Worm (Caenorhabditis elegans) whole organism, early embryonic: Measurements from ENCODE around the gene mtp-18.

ENCODE experiments used
- B0310.2 ChIP-seq: sonication (generic microtip); optimal IDR thresholded peaks from 2 replicates; lab custom pipeline; 2016; ENCODE audit warnings: mild to moderate bottlenecking, missing genetic modification characterization, missing compliant biosample characterization
- F13C5.2 ChIP-seq: sonication (generic microtip); optimal IDR thresholded peaks from 2 replicates; lab custom pipeline; 2017; ENCODE audit warnings: mild to moderate bottlenecking, missing genetic modification characterization, inconsistent platforms, missing compliant biosample characterization
- aly-1 ChIP-seq: sonication (generic microtip); optimal IDR thresholded peaks from 2 replicates; lab custom pipeline; 2016; ENCODE audit warnings: missing genetic modification characterization, missing compliant biosample characterization
- ama-1 ChIP-seq: fragments of 150-350 bp; optimal IDR thresholded peaks from 2 replicates; lab custom pipeline; 2014
- ceh-13 ChIP-seq: fragments of 200-800 bp; sonication (Bioruptor generic); optimal IDR thresholded peaks from 2 replicates; lab custom pipeline; 2018; ENCODE audit warnings: mild to moderate bottlenecking, missing genetic modification characterization, missing compliant biosample characterization
- ceh-36 ChIP-seq: sonication (generic microtip); optimal IDR thresholded peaks from 2 replicates; lab custom pipeline; 2016; ENCODE audit warnings: missing genetic modification characterization, inconsistent platforms, missing compliant biosample characterization
- ets-7 ChIP-seq: sonication (generic microtip); optimal IDR thresholded peaks from 2 replicates; lab custom pipeline; 2016; ENCODE audit warnings: missing genotype, missing genetic modification characterization, missing compliant biosample characterization
- hmbx-1 ChIP-seq: sonication (generic microtip); optimal IDR thresholded peaks from 2 replicates; lab custom pipeline; 2016; ENCODE audit warnings: mild to moderate bottlenecking, missing genetic modification characterization, missing compliant biosample characterization
- hnd-1 ChIP-seq: sonication (generic microtip); optimal IDR thresholded peaks from 2 replicates; lab custom pipeline; 2016; ENCODE audit warnings: missing genetic modification characterization, missing compliant biosample characterization
- tbx-37 ChIP-seq: fragments of 200-800 bp; sonication (Bioruptor generic); conservative IDR thresholded peaks from 2 replicates; pipeline ENCODE4 v1.3.6; 2022; ENCODE audit warnings: missing genetic modification reagents, missing genetic modification characterization, missing compliant biosample characterization

DNA sequence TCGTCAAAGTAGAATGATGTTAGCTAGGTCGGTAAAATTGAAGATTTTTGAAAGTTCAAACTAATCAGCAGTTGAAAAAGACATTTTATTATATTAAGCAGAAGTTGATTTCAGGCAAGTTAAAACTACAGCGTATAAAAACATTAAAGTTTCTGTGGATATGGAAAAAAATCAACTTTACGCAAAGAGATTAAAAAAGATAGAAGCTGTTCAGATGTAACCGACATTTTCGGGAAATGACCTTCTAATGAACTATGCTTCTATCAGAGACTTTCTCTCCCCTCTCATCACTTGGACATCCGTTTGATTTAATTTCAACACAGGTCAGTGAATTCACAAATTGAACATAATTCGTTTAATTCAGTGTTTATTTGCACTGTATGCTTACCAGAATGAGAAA is 25.9 kb downstream of the mtp-18 start, which contains the start of gene T13C5.7:
- TF ChIP-seq ceh-13 (GFP tag; lab: Kevin White, UChicago): no peak
- TF ChIP-seq hmbx-1 (tag; lab: Kevin White, UChicago): no peak
- no peak for TF ChIP-seq B0310.2
- TF ChIP-seq F13C5.2: no peak
- no peak for TF ChIP-seq hnd-1 (tag; lab: Kevin White, UChicago)
- TF ChIP-seq ama-1: no peak
- TF ChIP-seq tbx-37 (GFP tag; lab: Robert Waterston, UW): no peak
- TF ChIP-seq aly-1: no peak
- TF ChIP-seq ets-7 (tag; lab: Kevin White, UChicago): no peak
- no peak for TF ChIP-seq ceh-36
